Worm (Caenorhabditis elegans): ENCODE results near the gene fbxb-112.

fbxb-112 gene

DNA sequence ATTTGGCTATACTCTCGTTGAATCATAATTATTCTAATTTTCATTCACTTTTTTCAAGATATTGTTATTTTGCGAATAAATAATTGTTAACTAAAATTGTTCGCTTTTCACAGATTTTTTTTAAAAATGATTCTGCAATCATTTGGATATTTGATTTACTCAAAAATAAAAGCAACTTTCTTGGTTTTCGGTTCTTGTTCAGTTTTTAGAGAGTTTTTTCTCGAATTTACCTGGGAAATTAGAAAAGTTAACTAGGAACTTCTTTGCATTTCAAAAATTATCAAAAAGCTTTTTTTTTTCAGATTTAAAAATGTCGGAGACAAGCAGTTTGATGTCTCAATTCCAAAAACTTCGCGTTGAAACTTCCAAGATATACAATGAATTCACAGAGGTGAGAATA lies 44.2 kb upstream of the fbxb-112 start, which contains the start of the genes C16C8.20 and gldi-6:
C16C8.20 (plus strand) TSS at position 301 of the 400 bp plus-strand sequence.
gldi-6 (plus strand) TSS at position 301 of the 400 bp plus-strand sequence.
- TF ChIP-seq swsn-7 (tag; optimal IDR thresholded peaks at IDR 0.05) (no peak), mdl-1 (tag; optimal IDR thresholded peaks at IDR 0.05) (no peak), efl-3 (GFP tag; optimal IDR thresholded peaks at IDR 0.05) (no peak), C04F5.9 (tag; optimal IDR thresholded peaks at IDR 0.05) (no peak), vab-15 (tag; optimal IDR thresholded peaks at IDR 0.05) (no peak), skn-1 (tag; optimal IDR thresholded peaks at IDR 0.05) (no peak), fos-1 (tag; optimal IDR thresholded peaks at IDR 0.05) (no peak), pqm-1 (tag; optimal IDR thresholded peaks at IDR 0.05) (no peak), snpc-4 (tag; optimal IDR thresholded peaks at IDR 0.05) (no peak), elt-2 (tag; optimal IDR thresholded peaks at IDR 0.05) (no peak), tlp-1 (tag; optimal IDR thresholded peaks at IDR 0.05) (no peak), elt-3 (tag; optimal IDR thresholded peaks at IDR 0.05) (no peak), egl-13 (tag; optimal IDR thresholded peaks at IDR 0.05) (no peak), fkh-8 (tag; optimal IDR thresholded peaks at IDR 0.05) (no peak), sup-37 (GFP tag; optimal IDR thresholded peaks at IDR 0.05) (no peak), nhr-28 (tag; optimal IDR thresholded peaks at IDR 0.05) (no peak)

DNA sequence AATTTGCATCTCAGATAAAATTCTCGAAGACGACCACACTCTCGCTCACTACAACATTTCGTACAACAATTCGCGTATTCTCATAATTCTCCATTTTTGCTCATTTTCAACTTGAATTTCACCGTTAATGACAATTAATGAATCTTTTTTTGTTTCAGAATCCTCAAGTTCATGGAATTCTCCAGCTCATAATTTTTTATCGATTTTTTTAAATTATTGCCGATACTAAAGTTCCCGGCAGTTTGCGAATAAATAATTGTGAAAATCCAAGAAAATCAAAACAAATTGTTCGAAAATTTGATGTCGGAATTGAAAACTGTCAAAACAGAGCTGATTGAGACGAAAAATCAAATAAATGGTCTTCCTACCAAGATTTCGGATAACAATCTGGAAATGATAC lies 43.0 kb upstream of the fbxb-112 start, which contains the start of gene C16C8.21:
C16C8.21 (plus strand) TSS at position 301 of the 400 bp plus-strand sequence.
- TF ChIP-seq fkh-4 (tag; optimal IDR thresholded peaks at IDR 0.05; ENCODE audit: borderline replicate concordance) = no peak
- no peak for TF ChIP-seq hlh-4 (tag; optimal IDR thresholded peaks at IDR 0.05)
- no peak for TF ChIP-seq elt-2 (tag; optimal IDR thresholded peaks at IDR 0.05)
- TF ChIP-seq ceh-90 (tag; optimal IDR thresholded peaks at IDR 0.05) = no peak
- TF ChIP-seq nhr-71 (tag; optimal IDR thresholded peaks at IDR 0.05) = no peak
- no peak for TF ChIP-seq mdl-1 (tag; optimal IDR thresholded peaks at IDR 0.05)
- no peak for TF ChIP-seq nhr-90 (tag; optimal IDR thresholded peaks at IDR 0.05; ENCODE audit: poor library complexity)
- TF ChIP-seq ces-1 (GFP tag; optimal IDR thresholded peaks at IDR 0.05) = no peak
- TF ChIP-seq nhr-77 (tag; optimal IDR thresholded peaks at IDR 0.05) = no peak
- no peak for TF ChIP-seq nhr-20 (tag; optimal IDR thresholded peaks at IDR 0.05)
- no peak for TF ChIP-seq ztf-4 (tag; optimal IDR thresholded peaks at IDR 0.05)
- no peak for TF ChIP-seq egl-27 (tag; optimal IDR thresholded peaks at IDR 0.05)
- TF ChIP-seq lin-35 (GFP tag; optimal IDR thresholded peaks at IDR 0.05) = no peak
- no peak for TF ChIP-seq egl-13 (tag; optimal IDR thresholded peaks at IDR 0.05)

DNA sequence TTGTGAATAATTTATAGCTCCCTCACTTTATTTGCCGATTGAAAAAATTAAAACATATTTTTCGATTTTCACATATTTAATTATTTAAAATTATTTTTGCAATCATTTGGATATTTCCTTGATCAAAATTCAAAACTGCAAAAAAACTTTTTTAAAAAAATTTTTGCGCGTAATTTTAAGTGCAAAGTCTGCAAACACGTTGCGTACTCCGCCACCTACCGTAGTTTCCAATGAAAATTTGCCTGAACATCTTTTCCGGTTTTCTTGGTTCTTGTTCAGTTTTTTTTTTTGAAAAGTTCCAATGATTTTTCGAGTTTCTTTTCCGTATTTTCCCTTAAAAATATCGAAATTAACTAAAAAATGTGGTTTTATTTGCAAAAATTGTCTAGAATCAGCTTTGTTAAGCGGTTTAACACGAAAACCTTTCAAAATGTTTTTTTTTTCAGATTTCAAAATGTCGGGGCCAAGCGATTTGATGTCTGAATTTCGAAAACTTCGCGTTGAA lies 42.1 kb upstream of the fbxb-112 start, which contains the start of gene C16C8.25:
C16C8.25 (plus strand) TSS at position 455 of the 505 bp plus-strand sequence.
- TF ChIP-seq blmp-1 (tag; optimal IDR thresholded peaks at IDR 0.05) = no peak
- no peak for TF ChIP-seq Y116A8C.19 (tag; optimal IDR thresholded peaks at IDR 0.05; ENCODE audit: borderline replicate concordance)
- TF ChIP-seq sox-4 (tag; optimal IDR thresholded peaks at IDR 0.05) = no peak
- TF ChIP-seq nhr-76 (tag; optimal IDR thresholded peaks at IDR 0.05) = no peak
- TF ChIP-seq lin-15B (tag; optimal IDR thresholded peaks at IDR 0.05) = no peak
- no peak for TF ChIP-seq aly-2 (tag; optimal IDR thresholded peaks at IDR 0.05)
- TF ChIP-seq unc-130 (tag; optimal IDR thresholded peaks at IDR 0.05) = no peak
- no peak for TF ChIP-seq lin-14 (GFP tag; optimal IDR thresholded peaks at IDR 0.05)
- no peak for TF ChIP-seq snpc-4 (tag; optimal IDR thresholded peaks at IDR 0.05)
- no peak for TF ChIP-seq isw-1 (GFP tag; IDR thresholded peaks at IDR 0.05)
- TF ChIP-seq xbp-1 (tag; optimal IDR thresholded peaks at IDR 0.05) = no peak
- no peak for TF ChIP-seq C04F5.9 (tag; optimal IDR thresholded peaks at IDR 0.05)
- TF ChIP-seq nhr-19 (GFP tag; conservative IDR thresholded peaks at IDR 0.05) = no peak
- TF ChIP-seq ceh-82 (tag; optimal IDR thresholded peaks at IDR 0.05) = no peak
- TF ChIP-seq mab-9 (GFP tag; IDR thresholded peaks at IDR 0.05) = no peak
- no peak for TF ChIP-seq ces-1 (GFP tag; optimal IDR thresholded peaks at IDR 0.05)
- no peak for TF ChIP-seq nhr-85 (tag)
- no peak for TF ChIP-seq tbx-2 (tag; optimal IDR thresholded peaks at IDR 0.05)
- TF ChIP-seq nhr-237 (tag; optimal IDR thresholded peaks at IDR 0.05) = no peak
- no peak for TF ChIP-seq ztf-11 (tag; optimal IDR thresholded peaks at IDR 0.05)
